Worm (Caenorhabditis elegans): ENCODE measurements around the gene C03B8.3.

DNA sequence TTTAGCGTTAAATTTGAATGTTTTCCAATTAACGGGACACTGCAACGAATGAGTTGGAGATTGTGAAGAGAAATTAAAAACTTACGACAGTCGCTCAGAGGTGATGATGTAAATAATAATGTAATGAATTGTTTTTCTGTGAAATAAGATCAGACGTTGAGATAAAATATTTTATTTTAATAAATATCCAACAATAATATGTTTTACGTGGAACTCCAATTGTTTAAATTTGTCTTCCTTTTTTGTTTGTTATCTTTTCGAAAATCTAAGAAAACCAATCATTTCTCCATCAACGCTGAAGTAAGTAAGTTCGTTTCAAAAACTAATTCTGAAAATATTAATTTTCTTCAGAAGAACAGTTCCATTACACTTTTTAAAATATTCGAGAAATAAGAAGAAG, 17.8 kb upstream of the C03B8.3 start, which contains the start of gene C18H2.5:
- no peak for TF ChIP-seq tab-1 (GFP tag; IDR thresholded peaks at IDR 0.05)
- no peak for TF ChIP-seq cog-1 (tag; optimal IDR thresholded peaks at IDR 0.05)
- no peak for TF ChIP-seq flt-1 (GFP tag; IDR thresholded peaks at IDR 0.05)
- no peak for TF ChIP-seq klf-2 (GFP tag; conservative IDR thresholded peaks at IDR 0.05)
- TF ChIP-seq ref-1 (GFP tag; conservative IDR thresholded peaks at IDR 0.05): no peak
- TF ChIP-seq T22C8.4 (GFP tag; IDR thresholded peaks at IDR 0.05): no peak

Measured in whole organism, midembryonic.